Fruit fly (Drosophila melanogaster): ENCODE measurements around the gene CG17272.

Gene CG17272

DNA sequence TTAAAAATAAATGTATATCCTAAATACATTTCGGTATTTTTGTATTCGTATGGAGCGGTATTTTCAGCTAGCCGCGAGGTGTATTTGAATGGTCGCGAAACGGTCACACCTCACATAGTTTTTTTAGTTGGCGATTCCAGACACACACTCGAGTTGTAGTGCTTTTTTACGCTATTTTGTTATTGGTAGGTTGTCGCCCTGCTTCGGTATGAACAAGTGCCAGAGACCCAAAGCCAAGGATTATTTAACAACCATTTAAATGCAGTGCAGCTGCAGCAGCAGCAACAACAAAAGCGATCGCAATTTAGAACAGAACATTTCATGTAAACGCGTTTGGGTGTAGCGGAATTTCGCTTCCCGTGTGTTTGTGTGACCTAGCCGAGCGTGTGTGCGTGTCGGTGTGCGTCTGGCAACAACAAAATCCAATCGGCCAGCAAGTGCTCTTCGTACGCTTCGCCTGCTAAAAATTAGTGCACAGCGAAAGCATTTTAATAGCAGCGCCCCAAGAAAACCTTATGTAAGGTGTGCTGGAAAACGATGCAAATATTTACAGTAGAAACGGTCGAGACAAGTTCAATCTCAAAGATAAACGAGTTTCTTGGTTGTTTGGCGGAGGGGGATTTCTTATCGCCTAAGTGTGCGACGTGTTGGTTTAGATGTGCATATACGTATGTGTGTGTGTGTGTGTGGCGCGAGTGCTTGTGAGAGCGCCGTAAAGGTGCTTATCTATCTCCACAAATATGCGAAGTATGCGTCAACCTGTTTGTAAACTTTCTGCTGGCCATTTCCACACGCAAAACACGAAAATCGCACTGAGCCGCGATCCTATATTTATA, 8.9 kb upstream of the CG17272 start, which contains the start of gene Synd (continued):
- TF ChIP-seq inv (GFP tag; IDR thresholded peaks at IDR 0.05; ENCODE audit: partially characterized antibody) (no peak), Dp (GFP tag; optimal IDR thresholded peaks at IDR 0.05) (peak; percentile 31), CG8359 (GFP tag; optimal IDR thresholded peaks at IDR 0.05; ENCODE audit: borderline replicate concordance) (no peak), CG6683 (GFP tag; optimal IDR thresholded peaks at IDR 0.05) (peak; percentile 5), BtbVII (GFP tag; optimal IDR thresholded peaks at IDR 0.05) (peak; percentile 69), gce (GFP tag; IDR thresholded peaks at IDR 0.05) (no peak), CG8290 (GFP tag; optimal IDR thresholded peaks at IDR 0.05) (no peak), CG8290 (tag; optimal IDR thresholded peaks at IDR 0.05) (peak in 1 of 2 experiments; percentile 32), Hr51 (GFP tag; optimal IDR thresholded peaks at IDR 0.05) (peak in 1 of 2 experiments; percentile 9), CG18262 (tag; optimal IDR thresholded peaks at IDR 0.05) (peak; percentile 10), Tbp (GFP tag; optimal IDR thresholded peaks at IDR 0.05) (peak; percentile 19), NK7.1 (GFP tag; optimal IDR thresholded peaks at IDR 0.05) (no peak), NC2α (GFP tag; optimal IDR thresholded peaks at IDR 0.05) (no peak), tap (tag; optimal IDR thresholded peaks at IDR 0.05) (no peak), CG5180 (GFP tag; optimal IDR thresholded peaks at IDR 0.05) (peak; percentile 34), CG8478 (optimal IDR thresholded peaks at IDR 0.05) (peak; percentile 84), bab2 (GFP tag; optimal IDR thresholded peaks at IDR 0.05) (no peak), CG4360 (GFP tag; IDR thresholded peaks at IDR 0.05) (peak; percentile 64; the same call in 1 of the 2 replicates), GATAe (GFP tag; conservative IDR thresholded peaks at IDR 0.05) (0 out of 2 replicates have a peak, but pooled peaks have one; percentile 12), Xrp1 (GFP tag; IDR thresholded peaks at IDR 0.05) (no peak), maf-S (GFP tag; optimal IDR thresholded peaks at IDR 0.05) (no peak), Stat92E (GFP tag; optimal IDR thresholded peaks at IDR 0.05) (peak in 1 of 3 experiments; percentile 40), zfh1 (GFP tag; IDR thresholded peaks at IDR 0.05) (no peak), CG17568 (GFP tag; optimal IDR thresholded peaks at IDR 0.05) (peak; percentile 43), Oli (tag; optimal IDR thresholded peaks at IDR 0.05) (no peak), CG30020 (tag; optimal IDR thresholded peaks at IDR 0.05) (no peak), rib (GFP tag; IDR thresholded peaks at IDR 0.05) (no peak; the same call in 1 of the 2 replicates), tx (GFP tag; optimal IDR thresholded peaks at IDR 0.05) (no peak), CG31365 (tag; optimal IDR thresholded peaks at IDR 0.05) (no peak), Eip74EF (GFP tag; optimal IDR thresholded peaks at IDR 0.05) (peak in 1 of 2 experiments; percentile 31), CG11085 (GFP tag; IDR thresholded peaks at IDR 0.05) (no peak), gsb-n (tag; optimal IDR thresholded peaks at IDR 0.05) (no peak), CG8924 (tag; optimal IDR thresholded peaks at IDR 0.05) (peak; percentile 63), zen2 (GFP tag; IDR thresholded peaks at IDR 0.05; ENCODE audit: partially characterized antibody) (no peak), CG33213 (GFP tag; optimal IDR thresholded peaks at IDR 0.05) (no peak), BEAF-32 (GFP tag; optimal IDR thresholded peaks at IDR 0.05) (peak; percentile 38), abd-A (tag; optimal IDR thresholded peaks at IDR 0.05) (peak; percentile 29), CG3847 (GFP tag; IDR thresholded peaks at IDR 0.05) (no peak), Sox100B (GFP tag; optimal IDR thresholded peaks at IDR 0.05) (no peak), E2f2 (GFP tag; IDR thresholded peaks at IDR 0.05) (0 out of 2 replicates have a peak, but pooled peaks have one; percentile 9), CG30403 (GFP tag; optimal IDR thresholded peaks at IDR 0.05) (no peak), CG11456 (GFP tag; IDR thresholded peaks at IDR 0.05) (no peak), MESR4 (GFP tag; optimal IDR thresholded peaks at IDR 0.05) (peak; percentile 92), CG4282 (GFP tag; optimal IDR thresholded peaks at IDR 0.05) (peak; percentile 17), zen (tag; optimal IDR thresholded peaks at IDR 0.05) (no peak), chinmo (GFP tag; IDR thresholded peaks at IDR 0.05; ENCODE audit: partially characterized antibody) (0 out of 4 replicates have a peak, but pooled peaks have one; percentile 38), gcm (GFP tag; optimal IDR thresholded peaks at IDR 0.05) (peak; percentile 7)
